Worm (Caenorhabditis elegans): ENCODE measurements around the gene rsp-6.

The rsp-6 gene

DNA sequence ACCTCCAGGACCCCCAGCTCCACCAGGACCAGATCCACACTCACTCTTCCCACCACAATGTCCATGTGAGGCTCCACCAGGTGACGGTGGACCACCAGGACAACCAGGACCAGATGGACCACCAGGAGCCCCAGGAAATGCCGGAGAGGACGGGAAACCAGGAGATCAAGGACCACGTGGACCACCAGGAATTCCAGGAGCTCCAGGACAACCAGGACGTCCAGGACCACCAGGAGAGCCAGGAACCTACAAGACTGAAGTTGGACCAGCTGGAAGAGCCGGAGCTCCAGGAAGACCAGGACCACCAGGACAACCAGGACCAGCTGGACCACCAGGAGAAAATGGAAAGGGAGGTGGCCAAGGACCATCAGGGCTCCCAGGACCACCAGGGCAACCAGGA is 36.9 kb downstream of the rsp-6 start:
- TF ChIP-seq ets-5 (GFP tag; IDR thresholded peaks at IDR 0.05) (no peak), mab-9 (GFP tag; IDR thresholded peaks at IDR 0.05) (no peak), C04F5.9 (tag; optimal IDR thresholded peaks at IDR 0.05) (no peak), lin-15B (tag; optimal IDR thresholded peaks at IDR 0.05) (no peak), C16A3.4 (tag; optimal IDR thresholded peaks at IDR 0.05) (no peak), pag-3 (tag; optimal IDR thresholded peaks at IDR 0.05; ENCODE audit: borderline replicate concordance, insufficient read depth) (no peak), lsy-2 (tag; optimal IDR thresholded peaks at IDR 0.05) (no peak), aha-1 (tag; optimal IDR thresholded peaks at IDR 0.05) (no peak), lin-13 (GFP tag; optimal IDR thresholded peaks at IDR 0.05) (no peak), efl-3 (GFP tag; optimal IDR thresholded peaks at IDR 0.05) (no peak), nhr-47 (tag; optimal IDR thresholded peaks at IDR 0.05) (no peak), nhr-28 (tag; optimal IDR thresholded peaks at IDR 0.05) (no peak), unc-62 (GFP tag; optimal IDR thresholded peaks at IDR 0.05) (no peak), grh-1 (GFP tag; IDR thresholded peaks at IDR 0.05) (no peak), dsc-1 (tag; optimal IDR thresholded peaks at IDR 0.05) (no peak), fkh-10 (GFP tag; optimal IDR thresholded peaks at IDR 0.05) (no peak), nhr-90 (tag; optimal IDR thresholded peaks at IDR 0.05; ENCODE audit: poor library complexity) (no peak), ama-1 (optimal IDR thresholded peaks at IDR 0.05) (no peak), dpl-1 (GFP tag; optimal IDR thresholded peaks at IDR 0.05) (no peak)

DNA sequence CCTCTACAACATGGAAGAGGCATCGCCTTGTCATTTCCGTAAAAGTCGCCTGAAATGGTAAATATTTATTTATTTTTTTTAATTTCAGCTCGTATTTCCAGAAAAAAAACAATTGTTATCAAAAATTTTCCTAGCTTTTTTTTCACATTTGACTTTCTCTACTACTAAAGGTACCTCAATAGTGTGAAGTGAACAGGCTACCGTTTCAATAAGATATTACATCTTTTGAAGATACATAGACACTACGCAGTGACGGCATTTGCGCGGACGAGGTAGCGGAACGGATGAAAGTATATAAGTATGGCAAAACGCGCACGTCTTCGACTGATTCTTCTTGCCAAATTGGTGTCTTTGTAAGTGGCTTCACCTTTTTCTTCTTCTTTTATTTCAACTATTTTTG is 37.9 kb downstream of the rsp-6 start, which contains the start of gene col-14:
Gene col-14 (plus strand): TSS at position 301 of the 400 bp plus-strand sequence.
- TF ChIP-seq nhr-71 (tag; optimal IDR thresholded peaks at IDR 0.05) (no peak), swsn-7 (tag; optimal IDR thresholded peaks at IDR 0.05) (no peak), efl-1 (optimal IDR thresholded peaks at IDR 0.05) (no peak), efl-1 (GFP tag; optimal IDR thresholded peaks at IDR 0.05 in 1 of 2) (peak in 1 of 2 experiments; percentile 14), dsc-1 (tag; optimal IDR thresholded peaks at IDR 0.05) (no peak), blmp-1 (tag; optimal IDR thresholded peaks at IDR 0.05) (no peak), mef-2 (tag; optimal IDR thresholded peaks at IDR 0.05) (no peak), lin-14 (GFP tag; optimal IDR thresholded peaks at IDR 0.05) (no peak)

DNA sequence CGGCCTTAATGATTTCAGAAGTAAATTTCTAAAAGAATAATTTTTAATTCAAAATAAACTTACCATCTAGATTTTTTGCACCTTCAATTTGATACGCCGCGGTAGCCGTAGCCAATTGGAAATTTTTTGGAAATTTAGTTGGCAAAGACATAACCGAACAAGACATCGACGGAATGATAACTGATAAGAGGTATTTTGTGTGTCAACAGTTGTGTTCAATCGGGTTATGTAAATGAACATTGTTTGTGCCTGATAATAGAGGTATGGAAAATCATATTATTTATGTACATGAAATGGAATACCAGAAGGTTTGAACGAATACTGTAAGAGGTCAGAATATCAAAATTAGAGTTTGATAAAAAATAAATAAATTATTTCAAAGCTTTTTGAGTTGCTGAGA is 43.2 kb downstream of the rsp-6 start, which contains the start of gene klo-1:
Gene klo-1 (minus strand): TSS at position 388 of the 400 bp plus-strand sequence.
- TF ChIP-seq elt-2 (tag; optimal IDR thresholded peaks at IDR 0.05) (peak; percentile 49), nhr-11 (tag; optimal IDR thresholded peaks at IDR 0.05) (no peak), efl-1 (optimal IDR thresholded peaks at IDR 0.05) (no peak), efl-1 (GFP tag; optimal IDR thresholded peaks at IDR 0.05 in 1 of 2) (no peak), nhr-76 (tag; optimal IDR thresholded peaks at IDR 0.05) (no peak), nhr-47 (tag; optimal IDR thresholded peaks at IDR 0.05) (no peak), pqm-1 (tag; optimal IDR thresholded peaks at IDR 0.05) (no peak)

DNA sequence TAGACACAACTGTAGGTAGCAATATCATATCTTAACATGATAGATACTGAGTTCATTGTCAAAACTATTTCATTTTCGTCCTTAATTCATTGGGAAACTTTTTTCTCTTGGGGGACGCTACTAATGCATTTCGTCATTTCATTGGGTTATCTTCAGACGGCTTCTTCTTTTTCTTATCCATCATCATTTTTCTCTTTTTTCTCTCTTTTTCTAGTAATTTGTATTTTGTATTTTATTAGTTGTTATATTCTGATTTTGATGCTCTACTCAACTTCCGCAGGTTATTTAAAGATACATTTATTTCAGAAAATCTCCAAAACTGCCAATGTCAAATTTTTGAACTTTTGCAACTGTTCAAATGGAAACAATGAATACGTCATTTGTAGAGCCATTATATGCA is 47.5 kb downstream of the rsp-6 start, which contains the start of gene npr-35:
Gene npr-35 (plus strand): TSS at position 301 of the 400 bp plus-strand sequence.
- TF ChIP-seq blmp-1 (tag; optimal IDR thresholded peaks at IDR 0.05) (no peak), zag-1 (tag; optimal IDR thresholded peaks at IDR 0.05) (no peak), snpc-4 (tag; optimal IDR thresholded peaks at IDR 0.05) (no peak), vab-15 (tag; optimal IDR thresholded peaks at IDR 0.05) (no peak), unc-130 (tag; optimal IDR thresholded peaks at IDR 0.05) (no peak), mab-9 (GFP tag; IDR thresholded peaks at IDR 0.05) (no peak), tbx-2 (tag; optimal IDR thresholded peaks at IDR 0.05) (no peak), mef-2 (tag; optimal IDR thresholded peaks at IDR 0.05) (no peak), egl-13 (tag; optimal IDR thresholded peaks at IDR 0.05) (no peak), skn-1 (tag; optimal IDR thresholded peaks at IDR 0.05) (no peak), C34B4.2 (tag; optimal IDR thresholded peaks at IDR 0.05) (no peak), sup-37 (GFP tag; optimal IDR thresholded peaks at IDR 0.05) (no peak), sptf-1 (tag; optimal IDR thresholded peaks at IDR 0.05) (no peak), nhr-20 (tag; optimal IDR thresholded peaks at IDR 0.05) (no peak), nhr-76 (tag; optimal IDR thresholded peaks at IDR 0.05) (no peak), mdl-1 (tag; optimal IDR thresholded peaks at IDR 0.05) (no peak), grh-1 (GFP tag; IDR thresholded peaks at IDR 0.05) (no peak), lin-15B (tag; optimal IDR thresholded peaks at IDR 0.05) (no peak), ets-5 (GFP tag; IDR thresholded peaks at IDR 0.05) (no peak), nhr-84 (tag; optimal IDR thresholded peaks at IDR 0.05) (no peak)

Measured in whole organism, L1 larva.